Fruit fly (Drosophila melanogaster) whole organism, embryonic: ENCODE data around the gene ND-B18.

Experiments used
- Bteb2 ChIP-seq: fragments of 200-800 bp; sonication (Bioruptor generic); optimal IDR thresholded peaks from 2 replicates; lab custom pipeline; 2016; ENCODE audit warnings: missing biosample characterization, missing genetic modification characterization
- CG10209 ChIP-seq: fragments of 200-800 bp; sonication (Bioruptor generic); optimal IDR thresholded peaks from 3 replicates; lab custom pipeline; 2017; ENCODE audit warnings: missing biosample characterization, mild to moderate bottlenecking, missing genetic modification characterization, missing genetic modification reagents
- CG10654 ChIP-seq: fragments of 200-800 bp; sonication (Bioruptor generic); optimal IDR thresholded peaks from 2 replicates; lab custom pipeline; 2016; ENCODE audit warnings: missing biosample characterization, missing genetic modification characterization
- CG12104 ChIP-seq: fragments of 200-800 bp; sonication (Bioruptor generic); optimal IDR thresholded peaks from 3 replicates; lab custom pipeline; 2016; ENCODE audit warnings: missing biosample characterization, missing genetic modification characterization
- CG12299 ChIP-seq: fragments of 200-800 bp; sonication (Bioruptor generic); optimal IDR thresholded peaks from 2 replicates; lab custom pipeline; 2018; ENCODE audit warnings: missing biosample characterization, mild to moderate bottlenecking, missing genetic modification characterization
- CG12659 ChIP-seq: fragments of 200-800 bp; sonication (Bioruptor generic); optimal IDR thresholded peaks from 3 replicates; lab custom pipeline; 2017; ENCODE audit warnings: mild to moderate bottlenecking, missing biosample characterization, missing genetic modification reagents, missing genetic modification characterization
- CG13296 ChIP-seq: fragments of 200-800 bp; sonication (Bioruptor generic); optimal IDR thresholded peaks from 3 replicates; lab custom pipeline; 2018; ENCODE audit warnings: missing biosample characterization, mild to moderate bottlenecking, missing genetic modification characterization
- CG1602 ChIP-seq: fragments of 200-800 bp; sonication (Bioruptor generic); optimal IDR thresholded peaks from 3 replicates; lab custom pipeline; 2016; ENCODE audit warnings: missing biosample characterization, missing genetic modification characterization
- CG17912 ChIP-seq: fragments of 200-800 bp; sonication (Bioruptor generic); optimal IDR thresholded peaks from 2 replicates; lab custom pipeline; 2018; ENCODE audit warnings: missing biosample characterization, mild to moderate bottlenecking, missing genetic modification characterization
- CG18764 ChIP-seq: fragments of 200-800 bp; sonication (Bioruptor generic); optimal IDR thresholded peaks from 3 replicates; lab custom pipeline; 2016; ENCODE audit warnings: missing biosample characterization, missing genetic modification characterization
- CG2129 ChIP-seq: fragments of 200-800 bp; sonication (Bioruptor generic); IDR thresholded peaks from 2 replicates; pipeline ENCODE4 v1.3.6; 2022; ENCODE audit warnings: missing biosample characterization, missing genetic modification characterization; ENCODE audit not compliant: partially characterized antibody
- CG3065 ChIP-seq: fragments of 200-800 bp; sonication (Bioruptor generic); optimal IDR thresholded peaks from 2 replicates; lab custom pipeline; 2016; ENCODE audit warnings: missing biosample characterization, missing genetic modification characterization
- CG32772 ChIP-seq: fragments of 200-800 bp; sonication (Bioruptor generic); IDR thresholded peaks from 2 replicates; pipeline ENCODE4 v1.3.6; 2022; ENCODE audit warnings: missing biosample characterization, missing genetic modification characterization
- CG3726 ChIP-seq: fragments of 200-800 bp; sonication (Bioruptor generic); IDR thresholded peaks from 3 replicates; pipeline ENCODE4, ENCODE4 v1.3.6; 2022; ENCODE audit warnings: missing biosample characterization, missing genetic modification characterization
- CG4282 ChIP-seq: fragments of 200-800 bp; sonication (Bioruptor generic); optimal IDR thresholded peaks from 2 replicates; lab custom pipeline; 2016; ENCODE audit warnings: missing biosample characterization, missing genetic modification characterization
- CG4707 ChIP-seq: fragments of 200-800 bp; sonication (Bioruptor generic); optimal IDR thresholded peaks from 2 replicates; lab custom pipeline; 2018; ENCODE audit warnings: missing biosample characterization, mild to moderate bottlenecking, missing genetic modification characterization, moderate library complexity
- CG9876 ChIP-seq: fragments of 200-800 bp; sonication (Bioruptor generic); optimal IDR thresholded peaks from 2 replicates; lab custom pipeline; 2016; ENCODE audit warnings: missing biosample characterization, missing genetic modification characterization
- Dll ChIP-seq: fragments of 200-800 bp; sonication (Bioruptor generic); IDR thresholded peaks from 4 replicates; pipeline ENCODE4 v1.3.6; 2022; ENCODE audit warnings: missing biosample characterization, missing genetic modification characterization; ENCODE audit not compliant: partially characterized antibody
- Fer2 ChIP-seq: fragments of 200-800 bp; sonication (Bioruptor generic); optimal IDR thresholded peaks from 2 replicates; lab custom pipeline; 2018; ENCODE audit warnings: missing biosample characterization, mild to moderate bottlenecking, missing genetic modification characterization, moderate library complexity
- Gsc ChIP-seq: fragments of 200-800 bp; sonication (Bioruptor generic); IDR thresholded peaks from 2 replicates; pipeline ENCODE4 v1.3.6; 2022; ENCODE audit warnings: missing biosample characterization, missing genetic modification characterization
- Gug ChIP-seq: fragments of 200-800 bp; sonication (Bioruptor generic); IDR thresholded peaks from 4 replicates; pipeline ENCODE4 v1.3.6; 2022; ENCODE audit warnings: missing biosample characterization, missing genetic modification characterization
- HHEX ChIP-seq: fragments of 200-800 bp; sonication (Bioruptor generic); optimal IDR thresholded peaks from 3 replicates; lab custom pipeline; 2017; ENCODE audit warnings: missing biosample characterization, mild to moderate bottlenecking, missing genetic modification characterization, missing genetic modification reagents
- Jarid2 ChIP-seq: fragments of 200-800 bp; sonication (Bioruptor generic); optimal IDR thresholded peaks from 3 replicates; lab custom pipeline; 2017; ENCODE audit warnings: mild to moderate bottlenecking, missing biosample characterization, missing genetic modification reagents, missing genetic modification characterization
- Lim3 ChIP-seq: fragments of 200-800 bp; sonication (Bioruptor generic); IDR thresholded peaks from 2 replicates; pipeline ENCODE4 v1.3.6; 2022; ENCODE audit warnings: missing biosample characterization, missing genetic modification characterization
- Mad ChIP-seq: fragments of 200-800 bp; sonication (Bioruptor generic); optimal IDR thresholded peaks from 2 replicates; lab custom pipeline; 2016; ENCODE audit warnings: missing biosample characterization, missing genetic modification characterization
- Neu2 ChIP-seq: fragments of 200-800 bp; sonication (Bioruptor generic); optimal IDR thresholded peaks from 3 replicates; lab custom pipeline; 2016; ENCODE audit warnings: missing biosample characterization, missing genetic modification characterization, borderline replicate concordance
- Nf-YC ChIP-seq: fragments of 200-800 bp; optimal IDR thresholded peaks from 3 replicates; lab custom pipeline; 2019; ENCODE audit warnings: missing biosample characterization, mild to moderate bottlenecking, missing genetic modification characterization, moderate library complexity
- Sry-β ChIP-seq: fragments of 200-800 bp; sonication (Bioruptor generic); optimal IDR thresholded peaks from 2 replicates; lab custom pipeline; 2018; ENCODE audit warnings: missing biosample characterization, mild to moderate bottlenecking, missing genetic modification characterization, moderate library complexity
- ac ChIP-seq: fragments of 200-800 bp; sonication (Bioruptor generic); optimal IDR thresholded peaks from 3 replicates; lab custom pipeline; 2017; ENCODE audit warnings: missing biosample characterization, mild to moderate bottlenecking, missing genetic modification characterization
- ara ChIP-seq: fragments of 200-800 bp; sonication (Bioruptor generic); IDR thresholded peaks from 2 replicates; pipeline ENCODE4 v1.3.6; 2022; ENCODE audit warnings: missing biosample characterization, missing genetic modification characterization
- az2 ChIP-seq: fragments of 200-800 bp; sonication (Bioruptor generic); optimal IDR thresholded peaks from 3 replicates; lab custom pipeline; 2016; ENCODE audit warnings: missing biosample characterization, missing genetic modification characterization
- bbx ChIP-seq: fragments of 200-800 bp; sonication (Bioruptor generic); IDR thresholded peaks from 2 replicates; pipeline ENCODE4 v1.3.6; 2022; ENCODE audit warnings: missing biosample characterization, missing genetic modification characterization; ENCODE audit not compliant: partially characterized antibody
- caup ChIP-seq: fragments of 200-800 bp; sonication (Bioruptor generic); optimal IDR thresholded peaks from 3 replicates; lab custom pipeline; 2017; ENCODE audit warnings: missing biosample characterization, mild to moderate bottlenecking, missing genetic modification characterization, moderate library complexity; ENCODE audit not compliant: severe bottlenecking
- chn ChIP-seq: fragments of 200-800 bp; sonication (Bioruptor generic); optimal IDR thresholded peaks from 2 replicates; lab custom pipeline; 2016; ENCODE audit warnings: missing biosample characterization, missing genetic modification characterization
- crol ChIP-seq: fragments of 200-800 bp; sonication (Bioruptor generic); IDR thresholded peaks from 2 replicates; pipeline ENCODE4 v1.3.6; 2022; ENCODE audit warnings: missing biosample characterization, missing genetic modification characterization
- ems ChIP-seq: fragments of 200-800 bp; sonication (Bioruptor generic); optimal IDR thresholded peaks from 3 replicates; lab custom pipeline; 2016; ENCODE audit warnings: missing biosample characterization, missing genetic modification characterization
- en ChIP-seq: fragments of 200-800 bp; sonication (Bioruptor generic); optimal IDR thresholded peaks from 2 replicates; lab custom pipeline; 2016; ENCODE audit warnings: missing biosample characterization, missing genetic modification characterization
- eve ChIP-seq, 2 experiments: fragments of >200 bp; optimal IDR thresholded peaks; 2 replicates each; lab custom pipeline; 2017; ENCODE audit warnings: missing biosample characterization in 2 of 2, missing genetic modification characterization in 2 of 2
- exex ChIP-seq: fragments of 200-800 bp; sonication (Bioruptor generic); optimal IDR thresholded peaks from 4 replicates; lab custom pipeline; 2018; ENCODE audit warnings: missing biosample characterization, mild to moderate bottlenecking, missing genetic modification characterization, moderate library complexity
- gcm ChIP-seq: fragments of 200-800 bp; sonication (Bioruptor generic); optimal IDR thresholded peaks from 2 replicates; lab custom pipeline; 2019; ENCODE audit warnings: missing biosample characterization, mild to moderate bottlenecking, missing genetic modification characterization, moderate library complexity
- gfzf ChIP-seq: fragments of 200-800 bp; sonication (Bioruptor generic); optimal IDR thresholded peaks from 2 replicates; lab custom pipeline; 2016; ENCODE audit warnings: missing biosample characterization, mild to moderate bottlenecking, missing genetic modification characterization, moderate library complexity
- gsb-n ChIP-seq: fragments of 200-800 bp; sonication (Bioruptor generic); optimal IDR thresholded peaks from 3 replicates; lab custom pipeline; 2018; ENCODE audit warnings: missing biosample characterization, mild to moderate bottlenecking, missing genetic modification characterization
- kni ChIP-seq: fragments of 200-800 bp; sonication (Bioruptor generic); optimal IDR thresholded peaks from 3 replicates; lab custom pipeline; 2017; ENCODE audit warnings: mild to moderate bottlenecking, missing biosample characterization, missing genetic modification reagents, missing genetic modification characterization
- lbe ChIP-seq: fragments of 200-800 bp; sonication (Bioruptor generic); optimal IDR thresholded peaks from 2 replicates; lab custom pipeline; 2016; ENCODE audit warnings: missing biosample characterization, mild to moderate bottlenecking, missing genetic modification characterization
- mam ChIP-seq: fragments of 200-800 bp; sonication (Bioruptor generic); optimal IDR thresholded peaks from 3 replicates; lab custom pipeline; 2016; ENCODE audit warnings: missing biosample characterization, missing genetic modification characterization
- mld ChIP-seq: fragments of 200-800 bp; sonication (Bioruptor generic); IDR thresholded peaks from 3 replicates; pipeline ENCODE4 v1.3.6; 2022; ENCODE audit warnings: missing biosample characterization, missing genetic modification characterization; ENCODE audit not compliant: partially characterized antibody
- rib ChIP-seq: fragments of 200-800 bp; sonication (Bioruptor generic); IDR thresholded peaks from 2 replicates; pipeline ENCODE4 v1.3.6; 2022; ENCODE audit warnings: missing biosample characterization, missing genetic modification characterization
- row ChIP-seq: fragments of 200-800 bp; sonication (Bioruptor generic); IDR thresholded peaks from 3 replicates; pipeline ENCODE4 v1.3.6; 2022; ENCODE audit warnings: missing biosample characterization, missing genetic modification characterization
- toy ChIP-seq: fragments of 200-800 bp; sonication (Bioruptor generic); IDR thresholded peaks from 2 replicates; pipeline ENCODE4 v1.3.6; 2022; ENCODE audit warnings: missing biosample characterization, missing genetic modification characterization
- twi ChIP-seq: fragments of 200-800 bp; optimal IDR thresholded peaks from 2 replicates; lab custom pipeline; 2019; ENCODE audit warnings: missing biosample characterization, mild to moderate bottlenecking, missing genetic modification characterization, moderate library complexity
- yki ChIP-seq: fragments of >200 bp; optimal IDR thresholded peaks from 3 replicates; lab custom pipeline; 2018

ND-B18 gene

DNA sequence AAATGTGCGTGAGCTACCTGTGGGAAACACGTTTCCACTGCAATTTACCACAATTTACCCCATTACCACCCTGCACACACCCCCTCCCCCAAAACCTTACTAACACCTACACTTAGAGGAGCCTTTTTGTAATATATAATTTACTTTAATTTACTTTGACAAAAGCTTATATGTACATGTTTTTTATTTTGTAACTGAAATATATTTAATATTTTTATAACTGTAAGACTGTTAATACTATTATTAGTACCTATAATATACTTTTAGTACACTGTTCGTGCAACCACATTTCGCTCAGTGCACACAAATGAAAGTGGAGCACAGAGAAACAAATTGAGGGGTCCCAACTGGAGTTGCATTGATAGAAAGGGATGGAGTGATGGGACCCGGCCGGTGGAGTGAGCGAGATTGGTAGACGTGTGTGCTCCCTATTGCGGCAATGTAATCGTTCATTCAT, 42.5 kb upstream of the ND-B18 start (continued):
- TF ChIP-seq eve (GFP tag; optimal IDR thresholded peaks at IDR 0.05; lab: Kevin White, UChicago) (no peak), en (GFP tag; lab: Kevin White, UChicago) (no peak), Fer2 (tag; lab: Kevin White, UChicago) (peak; percentile 41), CG3726 (0 out of 3 replicates have a peak, but pooled peaks have one; percentile 51), twi (tag; lab: Kevin White, UChicago) (peak; percentile 72), CG12104 (peak; percentile 54), CG2129 (GFP tag; lab: Robert Waterston, UW) (no peak), chn (peak; percentile 7), Neu2 (GFP tag; lab: Kevin White, UChicago) (no peak), Bteb2 (GFP tag; lab: Kevin White, UChicago) (no peak), mld (no peak), CG18764 (GFP tag; lab: Kevin White, UChicago) (peak; percentile 57), exex (tag; lab: Kevin White, UChicago) (no peak), Gug (GFP tag; lab: Robert Waterston, UW) (peak; percentile 44; the same call in 2 of the 4 replicates), Gsc (GFP tag; lab: Robert Waterston, UW) (no peak), CG3065 (GFP tag; lab: Kevin White, UChicago) (peak; percentile 34), CG12659 (GFP tag; lab: Kevin White, UChicago) (peak; percentile 63), CG4707 (peak; percentile 80), ac (GFP tag; lab: Kevin White, UChicago) (peak; percentile 15), CG4282 (GFP tag; lab: Kevin White, UChicago) (no peak), Lim3 (GFP tag; lab: Robert Waterston, UW) (no peak), caup (GFP tag; lab: Kevin White, UChicago) (peak; percentile 20), gsb-n (tag; lab: Kevin White, UChicago) (peak; percentile 94), row (GFP tag; lab: Robert Waterston, UW) (peak; percentile 86), yki (lab: Kevin White, UChicago) (no peak), CG9876 (GFP tag; lab: Kevin White, UChicago) (no peak), Mad (GFP tag; lab: Kevin White, UChicago) (peak; percentile 31), Nf-YC (tag; lab: Kevin White, UChicago) (peak; percentile 41), rib (GFP tag; lab: Robert Waterston, UW) (no peak), Sry-β (peak; percentile 60), HHEX (peak; percentile 76), mam (no peak), Dll (GFP tag; lab: Robert Waterston, UW) (no peak), CG10654 (peak; percentile 77), Jarid2 (GFP tag; lab: Kevin White, UChicago) (peak; percentile 54), CG1602 (GFP tag; lab: Kevin White, UChicago) (peak; percentile 72), bbx (GFP tag; lab: Robert Waterston, UW) (no peak), az2 (GFP tag; lab: Kevin White, UChicago) (peak; percentile 84), CG13296 (GFP tag; lab: Kevin White, UChicago) (no peak), CG17912 (GFP tag; lab: Kevin White, UChicago) (no peak), CG10209 (peak; percentile 80), gcm (GFP tag; lab: Kevin White, UChicago) (peak; percentile 92), toy (GFP tag; lab: Robert Waterston, UW) (no peak), CG32772 (peak; percentile 85), lbe (peak; percentile 52), crol (GFP tag; lab: Robert Waterston, UW) (peak; percentile 76), kni (peak; percentile 97), ara (GFP tag; lab: Robert Waterston, UW) (peak; percentile 77), CG12299 (tag; lab: Kevin White, UChicago) (peak; percentile 69), gfzf (GFP tag; lab: Kevin White, UChicago) (no peak), ems (GFP tag; lab: Kevin White, UChicago) (no peak)
